Fruit fly (Drosophila melanogaster) whole organism, prepupa: ENCODE measurements around the gene mRpL33.

Source experiments
- CG10669 ChIP-seq: fragments of 200-800 bp; sonication (Bioruptor generic); optimal IDR thresholded peaks from 3 replicates; lab custom pipeline; 2018; ENCODE audit warnings: missing biosample characterization, mild to moderate bottlenecking, missing genetic modification characterization, moderate library complexity
- CG11294 ChIP-seq: fragments of 200-800 bp; sonication (Bioruptor generic); IDR thresholded peaks from 2 replicates; pipeline ENCODE4 v1.3.6; 2022; ENCODE audit warnings: missing biosample characterization, missing genetic modification characterization
- CG11762 ChIP-seq: fragments of 200-800 bp; sonication (Bioruptor generic); optimal IDR thresholded peaks from 3 replicates; lab custom pipeline; 2016; ENCODE audit warnings: missing biosample characterization, missing genetic modification characterization; ENCODE audit not compliant: insufficient read depth
- CG11902 ChIP-seq: fragments of 200-800 bp; sonication (Bioruptor generic); optimal IDR thresholded peaks from 3 replicates; lab custom pipeline; 2016; ENCODE audit warnings: missing biosample characterization, missing genetic modification characterization
- CG16779 ChIP-seq: fragments of 200-800 bp; sonication (Bioruptor generic); optimal IDR thresholded peaks from 3 replicates; lab custom pipeline; 2017; ENCODE audit warnings: missing biosample characterization, mild to moderate bottlenecking, missing genetic modification characterization
- CG3032 ChIP-seq: fragments of 200-800 bp; optimal IDR thresholded peaks from 2 replicates; lab custom pipeline; 2019; ENCODE audit warnings: missing biosample characterization, mild to moderate bottlenecking, missing genetic modification characterization, moderate library complexity
- CG31627 ChIP-seq: fragments of 200-800 bp; sonication (Bioruptor generic); optimal IDR thresholded peaks from 3 replicates; lab custom pipeline; 2016; ENCODE audit warnings: missing biosample characterization, missing genetic modification characterization
- CG8632 ChIP-seq: fragments of 200-800 bp; sonication (Bioruptor generic); optimal IDR thresholded peaks from 3 replicates; lab custom pipeline; 2016; ENCODE audit warnings: missing biosample characterization, missing genetic modification characterization
- Eip78C ChIP-seq: fragments of 200-800 bp; sonication (Bioruptor generic); peaks from one replicate; lab custom pipeline; 2016; ENCODE audit warnings: missing biosample characterization, missing genetic modification characterization
- Ets96B ChIP-seq: fragments of 200-800 bp; optimal IDR thresholded peaks from 2 replicates; lab custom pipeline; 2019; ENCODE audit warnings: missing biosample characterization, mild to moderate bottlenecking, missing genetic modification characterization, moderate library complexity
- Gug ChIP-seq: fragments of 200-800 bp; sonication (Bioruptor generic); IDR thresholded peaks from 2 replicates; pipeline ENCODE4 v1.3.6; 2022; ENCODE audit warnings: missing biosample characterization, missing genetic modification characterization
- Hr4 ChIP-seq: fragments of 200-800 bp; sonication (Bioruptor generic); optimal IDR thresholded peaks from 3 replicates; lab custom pipeline; 2016; ENCODE audit warnings: missing biosample characterization, missing genetic modification characterization
- Lpt ChIP-seq: fragments of 200-800 bp; sonication (Bioruptor generic); optimal IDR thresholded peaks from 3 replicates; lab custom pipeline; 2016; ENCODE audit warnings: missing biosample characterization, missing genetic modification characterization
- Sox14 ChIP-seq: fragments of 200-800 bp; sonication (Bioruptor generic); optimal IDR thresholded peaks from 3 replicates; lab custom pipeline; 2016; ENCODE audit warnings: missing biosample characterization, missing genetic modification characterization
- esn ChIP-seq: fragments of 200-800 bp; sonication (Bioruptor generic); optimal IDR thresholded peaks from 2 replicates; lab custom pipeline; 2016; ENCODE audit warnings: missing biosample characterization, mild to moderate bottlenecking, missing genetic modification characterization, moderate library complexity
- fkh ChIP-seq: fragments of 200-800 bp; sonication (Bioruptor generic); optimal IDR thresholded peaks from 3 replicates; lab custom pipeline; 2017; ENCODE audit warnings: missing biosample characterization, mild to moderate bottlenecking, missing genetic modification characterization, moderate library complexity
- pdm3 ChIP-seq: fragments of 200-800 bp; sonication (Bioruptor generic); optimal IDR thresholded peaks from 3 replicates; lab custom pipeline; 2016; ENCODE audit warnings: missing biosample characterization, missing genetic modification characterization

mRpL33 gene

dm6 chrX:4277861-4278260, 44.2 kb downstream of the mRpL33 start, which contains the start of gene CG15578:
Gene CG15578 (minus strand): TSS chrX:4277961.
- TF ChIP-seq CG8632 (GFP tag; lab: Kevin White, UChicago) = no peak
- TF ChIP-seq fkh = no peak
- no peak for TF ChIP-seq CG3032 (tag; lab: Kevin White, UChicago)
- no peak for TF ChIP-seq Eip78C (GFP tag; lab: Kevin White, UChicago)
- no peak for TF ChIP-seq Hr4 (GFP tag; lab: Kevin White, UChicago)

- TF ChIP-seq Ets96B (tag; lab: Kevin White, UChicago) (no peak), Gug (GFP tag; lab: Robert Waterston, UW) (no peak), esn (GFP tag; lab: Kevin White, UChicago) (no peak), CG31627 (GFP tag; lab: Kevin White, UChicago) (no peak), Sox14 (no peak), pdm3 (no peak), CG11762 (no peak), CG11294 (GFP tag; lab: Robert Waterston, UW) (no peak), CG16779 (no peak), Lpt (no peak), CG10669 (GFP tag; lab: Kevin White, UChicago) (no peak)
- TF ChIP-seq, all 60 proteins: peak for 0
Measured at dm6 chrX:4276900-4277299, 45.1 kb downstream of the mRpL33 start, which contains the start of gene CG15577. Gene CG15577 (minus strand): TSS chrX:4277000.

dm6 chrX:4273499-4273898, 48.5 kb downstream of the mRpL33 start:
- TF ChIP-seq CG11902 (GFP tag; lab: Kevin White, UChicago) = no peak
